Fruit fly (Drosophila melanogaster): ENCODE measurements around the gene CG10336.

The CG10336 gene

DNA sequence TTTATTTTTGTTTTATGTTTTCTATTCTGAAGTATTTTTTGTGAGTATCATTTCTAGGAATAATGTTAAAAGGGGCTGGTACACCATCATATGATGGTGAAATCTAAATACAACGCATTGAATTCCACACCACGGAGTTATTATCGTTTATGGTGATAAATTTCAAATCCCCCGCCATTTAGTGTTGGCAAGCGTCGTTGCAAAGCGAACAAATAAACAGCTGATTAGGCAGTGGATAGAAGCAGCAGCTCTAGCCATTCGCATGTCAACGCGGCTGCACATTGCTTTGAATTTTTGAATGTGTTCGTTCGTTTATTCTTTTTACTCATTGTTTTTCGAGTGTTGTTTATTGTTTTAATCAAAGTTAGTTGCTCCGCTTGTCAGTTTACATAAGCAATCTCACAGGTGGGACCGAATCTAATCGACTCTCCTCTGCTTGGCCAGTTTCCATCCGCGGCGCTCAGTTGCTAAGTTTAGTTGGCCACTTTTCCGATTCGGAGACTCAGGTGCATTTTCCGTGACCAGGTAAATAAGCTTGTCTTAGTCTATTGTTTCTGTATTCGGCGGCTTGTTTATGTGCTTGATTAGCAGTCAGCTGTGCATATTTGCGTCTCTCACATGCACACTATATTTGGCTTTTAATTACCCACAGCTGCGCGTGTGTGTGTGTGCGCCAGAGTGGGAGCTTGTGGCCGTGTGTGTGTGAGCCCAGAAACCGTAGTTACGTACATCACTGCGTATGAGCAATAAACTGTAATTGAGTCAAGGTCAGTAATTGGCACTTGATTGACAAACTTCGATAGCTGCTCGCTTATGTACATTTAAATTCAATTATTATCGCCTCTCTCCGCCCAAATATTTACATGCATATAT, 12.1 kb upstream of the CG10336 start, which contains the start of the genes Mst36Fa and CG31751 (continued):
- peak; percentile 70 for TF ChIP-seq Dad (GFP tag; optimal IDR thresholded peaks at IDR 0.05)
- peak; percentile 78 for TF ChIP-seq pb (GFP tag; optimal IDR thresholded peaks at IDR 0.05)
- peak; percentile 31 for TF ChIP-seq zfh2 (GFP tag; optimal IDR thresholded peaks at IDR 0.05)
- no peak for TF ChIP-seq dati (GFP tag; IDR thresholded peaks at IDR 0.05)
- TF ChIP-seq CG34376 (GFP tag; optimal IDR thresholded peaks at IDR 0.05): peak; percentile 90
- peak; percentile 39; the same call in 1 of the 2 replicates for TF ChIP-seq lmd (GFP tag; IDR thresholded peaks at IDR 0.05)
- TF ChIP-seq CG12391 (tag; optimal IDR thresholded peaks at IDR 0.05): peak; percentile 44
- TF ChIP-seq D (optimal IDR thresholded peaks at IDR 0.05): no peak
- TF ChIP-seq D (GFP tag; optimal IDR thresholded peaks at IDR 0.05): peak; percentile 83
- peak; percentile 53 for TF ChIP-seq CG33213 (GFP tag; optimal IDR thresholded peaks at IDR 0.05)
- TF ChIP-seq CG4360 (GFP tag; IDR thresholded peaks at IDR 0.05): peak; percentile 59
- TF ChIP-seq wek (GFP tag; optimal IDR thresholded peaks at IDR 0.05): peak; percentile 88
- TF ChIP-seq CG15601 (tag; optimal IDR thresholded peaks at IDR 0.05): peak; percentile 87
- peak; percentile 75 for TF ChIP-seq CG10274 (GFP tag; optimal IDR thresholded peaks at IDR 0.05)
- TF ChIP-seq dysf (GFP tag; IDR thresholded peaks at IDR 0.05): peak; percentile 56; the same call in 1 of the 3 replicates
- TF ChIP-seq MESR4 (GFP tag; optimal IDR thresholded peaks at IDR 0.05): peak; percentile 37
- TF ChIP-seq prd (optimal IDR thresholded peaks at IDR 0.05): no peak
- TF ChIP-seq prd (GFP tag; IDR thresholded peaks at IDR 0.05): no peak
- TF ChIP-seq Mes4 (GFP tag; optimal IDR thresholded peaks at IDR 0.05): peak; percentile 80
- TF ChIP-seq zen (tag; optimal IDR thresholded peaks at IDR 0.05): peak; percentile 6
- TF ChIP-seq CG3407 (GFP tag; optimal IDR thresholded peaks at IDR 0.05): peak; percentile 92
- peak; percentile 63 for TF ChIP-seq tap (tag; optimal IDR thresholded peaks at IDR 0.05)
- TF ChIP-seq jumu (GFP tag; optimal IDR thresholded peaks at IDR 0.05): peak; percentile 55
- peak; percentile 47 for TF ChIP-seq gcm2 (GFP tag; optimal IDR thresholded peaks at IDR 0.05)
- TF ChIP-seq CG33557 (GFP tag; optimal IDR thresholded peaks at IDR 0.05): peak; percentile 36
- peak; percentile 19 for TF ChIP-seq CG9437 (GFP tag; optimal IDR thresholded peaks at IDR 0.05)
- TF ChIP-seq danr (GFP tag; IDR thresholded peaks at IDR 0.05): peak; percentile 74
- TF ChIP-seq Dip2 (GFP tag; IDR thresholded peaks at IDR 0.05): no peak
- TF ChIP-seq mld (GFP tag; IDR thresholded peaks at IDR 0.05; ENCODE audit: partially characterized antibody): no peak
- peak; percentile 71; the same call in 1 of the 2 replicates for TF ChIP-seq HLH3B (GFP tag; IDR thresholded peaks at IDR 0.05)
- TF ChIP-seq scrt (GFP tag; optimal IDR thresholded peaks at IDR 0.05): peak; percentile 71
- peak; percentile 67 for TF ChIP-seq CG11504 (tag; optimal IDR thresholded peaks at IDR 0.05)
- peak; percentile 71 for TF ChIP-seq sima (GFP tag; optimal IDR thresholded peaks at IDR 0.05)
- TF ChIP-seq CG3163 (GFP tag; optimal IDR thresholded peaks at IDR 0.05): peak; percentile 67
- TF ChIP-seq NC2α (GFP tag; optimal IDR thresholded peaks at IDR 0.05): peak; percentile 43
- no peak for TF ChIP-seq HLH4C (GFP tag; IDR thresholded peaks at IDR 0.05; ENCODE audit: partially characterized antibody)
- no peak for TF ChIP-seq CG14860 (GFP tag; IDR thresholded peaks at IDR 0.05; ENCODE audit: partially characterized antibody)
- TF ChIP-seq tin (GFP tag; optimal IDR thresholded peaks at IDR 0.05): peak; percentile 35
- peak; percentile 58 for TF ChIP-seq mam (GFP tag; optimal IDR thresholded peaks at IDR 0.05)
- TF ChIP-seq wor (GFP tag; IDR thresholded peaks at IDR 0.05): no peak
- TF ChIP-seq CG8359 (GFP tag; optimal IDR thresholded peaks at IDR 0.05; ENCODE audit: borderline replicate concordance): peak; percentile 41
- TF ChIP-seq sqz (GFP tag; optimal IDR thresholded peaks at IDR 0.05): no peak
- peak; percentile 71 for TF ChIP-seq CG9609 (GFP tag; optimal IDR thresholded peaks at IDR 0.05)
- TF ChIP-seq CG5245 (GFP tag; optimal IDR thresholded peaks at IDR 0.05): peak; percentile 28
- TF ChIP-seq her (GFP tag; optimal IDR thresholded peaks at IDR 0.05): peak; percentile 80
- TF ChIP-seq jing (GFP tag; optimal IDR thresholded peaks at IDR 0.05): peak; percentile 39
- TF ChIP-seq peb (GFP tag; IDR thresholded peaks at IDR 0.05): no peak
- TF ChIP-seq nerfin-2 (GFP tag; IDR thresholded peaks at IDR 0.05; ENCODE audit: partially characterized antibody): peak; percentile 39; the same call in 1 of the 2 replicates
- TF ChIP-seq tll (GFP tag; optimal IDR thresholded peaks at IDR 0.05): no peak
